Worm (Caenorhabditis elegans): Measurements from ENCODE around the gene M163.7.

The M163.7 gene

ce11 chrX:14477338-14477737 lies 12.7 kb downstream of the M163.7 start:
- no peak for TF ChIP-seq ceh-2 (tag; optimal IDR thresholded peaks at IDR 0.05)
- TF ChIP-seq ceh-19 (GFP tag; optimal IDR thresholded peaks at IDR 0.05) = no peak
- no peak for TF ChIP-seq tbx-2 (tag; optimal IDR thresholded peaks at IDR 0.05)
- TF ChIP-seq T23F11.4 (GFP tag; optimal IDR thresholded peaks at IDR 0.05) = no peak
- TF ChIP-seq mec-3 (tag; optimal IDR thresholded peaks at IDR 0.05; ENCODE audit: borderline replicate concordance) = no peak
- TF ChIP-seq fkh-10 (GFP tag; optimal IDR thresholded peaks at IDR 0.05) = no peak
- no peak for TF ChIP-seq sox-2 (GFP tag; IDR thresholded peaks at IDR 0.05)
- TF ChIP-seq nhr-11 (tag; optimal IDR thresholded peaks at IDR 0.05) = no peak
- no peak for TF ChIP-seq tbx-7 (tag; optimal IDR thresholded peaks at IDR 0.05)

ce11 chrX:14478193-14478592 lies 13.6 kb downstream of the M163.7 start:
- TF ChIP-seq ceh-2 (tag; optimal IDR thresholded peaks at IDR 0.05) = no peak
- no peak for TF ChIP-seq eyg-1 (tag; optimal IDR thresholded peaks at IDR 0.05)
- TF ChIP-seq ceh-48 (tag; optimal IDR thresholded peaks at IDR 0.05) = no peak
- TF ChIP-seq pag-3 (tag; optimal IDR thresholded peaks at IDR 0.05; ENCODE audit: borderline replicate concordance) = no peak
- no peak for TF ChIP-seq elt-4 (tag; optimal IDR thresholded peaks at IDR 0.05)

ce11 chrX:14478743-14479428 lies 14.3 kb downstream of the M163.7 start, which contains the start of gene M163.11:
TSS of gene M163.11 (plus strand) at chrX:14479378.
- peak; percentile 45 for TF ChIP-seq dve-1 (tag; optimal IDR thresholded peaks at IDR 0.05)
- no peak for TF ChIP-seq pros-1 (tag; optimal IDR thresholded peaks at IDR 0.05)

- TF ChIP-seq ttx-3 (tag; optimal IDR thresholded peaks at IDR 0.05) = peak; percentile 41
- no peak for TF ChIP-seq zip-5 (tag; optimal IDR thresholded peaks at IDR 0.05)
- TF ChIP-seq ceh-22 (tag; optimal IDR thresholded peaks at IDR 0.05) = no peak
- TF ChIP-seq ceh-2 (tag; optimal IDR thresholded peaks at IDR 0.05) = peak; percentile 4
- no peak for TF ChIP-seq K09A11.1 (tag; optimal IDR thresholded peaks at IDR 0.05; ENCODE audit: insufficient read depth)
- peak; percentile 40 for TF ChIP-seq unc-86 (tag; optimal IDR thresholded peaks at IDR 0.05)
- no peak for TF ChIP-seq ceh-24 (tag; optimal IDR thresholded peaks at IDR 0.05)
- TF ChIP-seq ref-2 (tag; optimal IDR thresholded peaks at IDR 0.05) = no peak
- TF ChIP-seq gmeb-2 (tag; optimal IDR thresholded peaks at IDR 0.05) = peak; percentile 26
- no peak for TF ChIP-seq mec-3 (tag; optimal IDR thresholded peaks at IDR 0.05; ENCODE audit: borderline replicate concordance)
- no peak for TF ChIP-seq lim-6 (tag; optimal IDR thresholded peaks at IDR 0.05)
- TF ChIP-seq hlh-8 (tag; optimal IDR thresholded peaks at IDR 0.05) = no peak
- TF ChIP-seq ceh-34 (tag; optimal IDR thresholded peaks at IDR 0.05) = peak; percentile 77
- TF ChIP-seq ama-1 (optimal IDR thresholded peaks at IDR 0.05) = no peak
- TF ChIP-seq ceh-45 (GFP tag; IDR thresholded peaks at IDR 0.05) = no peak
- no peak for TF ChIP-seq hlh-6 (tag; optimal IDR thresholded peaks at IDR 0.05)
- TF ChIP-seq T23F11.4 (GFP tag; optimal IDR thresholded peaks at IDR 0.05) = no peak
- no peak for TF ChIP-seq fkh-6 (tag; optimal IDR thresholded peaks at IDR 0.05)
- TF ChIP-seq pat-9 (tag; optimal IDR thresholded peaks at IDR 0.05) = peak; percentile 2
- TF ChIP-seq unc-42 (tag; optimal IDR thresholded peaks at IDR 0.05) = peak; percentile 27
- TF ChIP-seq tbx-7 (tag; optimal IDR thresholded peaks at IDR 0.05) = no peak
- TF ChIP-seq madf-2 (tag; optimal IDR thresholded peaks at IDR 0.05) = peak; percentile 48
- no peak for TF ChIP-seq nhr-232 (tag; optimal IDR thresholded peaks at IDR 0.05)
- TF ChIP-seq ahr-1 (tag; optimal IDR thresholded peaks at IDR 0.05) = no peak
- TF ChIP-seq unc-3 (GFP tag; conservative IDR thresholded peaks at IDR 0.05) = peak; percentile 20; the same call in 1 of the 2 replicates
- TF ChIP-seq unc-3 (tag; optimal IDR thresholded peaks at IDR 0.05) = no peak
- no peak for TF ChIP-seq hlh-13 (GFP tag; optimal IDR thresholded peaks at IDR 0.05)
- TF ChIP-seq unc-55 (GFP tag; optimal IDR thresholded peaks at IDR 0.05) = peak; percentile 23
- no peak for TF ChIP-seq fax-1 (tag; optimal IDR thresholded peaks at IDR 0.05)
- no peak for TF ChIP-seq ztf-16 (tag; optimal IDR thresholded peaks at IDR 0.05)
- no peak for TF ChIP-seq pax-1 (tag; optimal IDR thresholded peaks at IDR 0.05)
- no peak for TF ChIP-seq pag-3 (tag; optimal IDR thresholded peaks at IDR 0.05; ENCODE audit: borderline replicate concordance)
- no peak for TF ChIP-seq sox-2 (GFP tag; IDR thresholded peaks at IDR 0.05)
- peak; percentile 72 for TF ChIP-seq tbx-2 (tag; optimal IDR thresholded peaks at IDR 0.05)
- no peak for TF ChIP-seq K02D7.2 (tag; optimal IDR thresholded peaks at IDR 0.05)
- TF ChIP-seq ceh-30 (tag; optimal IDR thresholded peaks at IDR 0.05) = no peak
- peak; percentile 72 for TF ChIP-seq elt-2 (tag; optimal IDR thresholded peaks at IDR 0.05)
- TF ChIP-seq ceh-9 (tag; optimal IDR thresholded peaks at IDR 0.05) = no peak
Observed at ce11 chrX:14480248-14480647, 15.6 kb downstream of the M163.7 start, which contains the start of gene gfi-3. TSS of gene gfi-3 (plus strand) at chrX:14480572.
